Worm (Caenorhabditis elegans) whole organism, late embryonic: ENCODE measurements around the gene C25F6.1.

Experiments
- C38D4.7 ChIP-seq: fragments of 200-800 bp; sonication (Bioruptor generic); optimal IDR thresholded peaks from 2 replicates; lab custom pipeline; 2018; ENCODE audit warnings: mild to moderate bottlenecking, missing genetic modification characterization, moderate library complexity, missing compliant biosample characterization
- F13H6.1 ChIP-seq: sonication (generic microtip); optimal IDR thresholded peaks from 2 replicates; lab custom pipeline; 2016; ENCODE audit warnings: missing genetic modification characterization, missing compliant biosample characterization
- Y22D7AL.16 ChIP-seq: sonication (generic microtip); optimal IDR thresholded peaks from 2 replicates; lab custom pipeline; 2016; ENCODE audit warnings: missing genetic modification characterization, missing compliant biosample characterization
- ama-1 ChIP-seq: fragments of 150-350 bp; optimal IDR thresholded peaks from 2 replicates; lab custom pipeline; 2014
- ceh-2 ChIP-seq: sonication (generic microtip); optimal IDR thresholded peaks from 2 replicates; lab custom pipeline; 2016; ENCODE audit warnings: missing genotype, missing genetic modification characterization, missing compliant biosample characterization
- ceh-9 ChIP-seq: sonication (generic microtip); optimal IDR thresholded peaks from 2 replicates; lab custom pipeline; 2016; ENCODE audit warnings: mild to moderate bottlenecking, missing genetic modification characterization, inconsistent platforms, missing compliant biosample characterization
- elt-4 ChIP-seq: sonication (generic microtip); optimal IDR thresholded peaks from 2 replicates; lab custom pipeline; 2016; ENCODE audit warnings: missing genetic modification characterization, missing compliant biosample characterization
- gmeb-2 ChIP-seq: sonication (generic microtip); optimal IDR thresholded peaks from 2 replicates; lab custom pipeline; 2016; ENCODE audit warnings: missing genetic modification characterization, inconsistent platforms, missing compliant biosample characterization
- hlh-30 ChIP-seq: sonication (generic microtip); optimal IDR thresholded peaks from 2 replicates; lab custom pipeline; 2017; ENCODE audit warnings: antibody characterized with exemption, missing genetic modification characterization, missing compliant biosample characterization; ENCODE audit not compliant: insufficient read depth
- nfya-1 ChIP-seq: sonication (generic microtip); optimal IDR thresholded peaks from 2 replicates; lab custom pipeline; 2017; ENCODE audit warnings: missing genetic modification characterization, mild to moderate bottlenecking, missing compliant biosample characterization, antibody characterized with exemption, moderate library complexity
- nhr-11 ChIP-seq: fragments of 150-350 bp; optimal IDR thresholded peaks from 2 replicates; lab custom pipeline; 2014; ENCODE audit warnings: missing biosample characterization, missing genetic modification characterization
- pag-3 ChIP-seq: sonication (generic microtip); optimal IDR thresholded peaks from 2 replicates; lab custom pipeline; 2016; ENCODE audit warnings: missing compliant biosample characterization, missing genetic modification characterization, borderline replicate concordance
- pha-4 ChIP-seq: fragments of 150-350 bp; optimal IDR thresholded peaks from 2 replicates; lab custom pipeline; 2018; ENCODE audit warnings: missing biosample characterization, missing genetic modification reagents, missing genetic modification characterization

DNA sequence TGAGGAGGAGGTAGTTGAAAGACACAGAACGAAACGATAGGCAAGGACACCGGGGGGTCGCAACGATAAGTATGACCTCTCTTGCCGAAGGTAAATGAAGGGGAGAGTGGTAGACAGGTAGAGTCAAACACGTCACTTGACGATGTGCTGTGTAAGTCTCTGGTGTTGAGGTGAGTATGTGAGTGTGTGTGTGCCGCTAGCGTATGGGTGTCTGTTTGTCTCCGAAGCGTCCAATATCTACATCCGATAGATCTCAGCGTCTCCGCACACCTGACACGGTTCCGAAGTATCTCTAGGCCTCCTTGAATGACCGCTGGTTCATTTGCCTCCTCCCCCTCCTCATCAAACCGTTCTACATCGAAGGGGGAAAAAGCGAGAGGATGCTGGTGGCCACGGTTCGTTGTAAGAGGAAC is 11.1 kb upstream of the C25F6.1 start:
- TF ChIP-seq C38D4.7 (no peak), ceh-9 (tag; lab: Kevin White, UChicago) (no peak), pag-3 (tag; lab: Kevin White, UChicago) (no peak), gmeb-2 (no peak), ceh-2 (peak; percentile 62), nhr-11 (no peak), nfya-1 (tag; lab: Kevin White, UChicago) (peak; percentile 73), F13H6.1 (tag; lab: Kevin White, UChicago) (peak; percentile 55), pha-4 (tag; lab: Kevin White, UChicago) (no peak), hlh-30 (tag; lab: Kevin White, UChicago) (peak; percentile 90), elt-4 (tag; lab: Kevin White, UChicago) (no peak), Y22D7AL.16 (tag; lab: Kevin White, UChicago) (no peak), ama-1 (lab: Kevin White, UChicago) (no peak)
